Fruit fly (Drosophila melanogaster): ENCODE measurements around the gene Taf1.

The Taf1 gene

DNA sequence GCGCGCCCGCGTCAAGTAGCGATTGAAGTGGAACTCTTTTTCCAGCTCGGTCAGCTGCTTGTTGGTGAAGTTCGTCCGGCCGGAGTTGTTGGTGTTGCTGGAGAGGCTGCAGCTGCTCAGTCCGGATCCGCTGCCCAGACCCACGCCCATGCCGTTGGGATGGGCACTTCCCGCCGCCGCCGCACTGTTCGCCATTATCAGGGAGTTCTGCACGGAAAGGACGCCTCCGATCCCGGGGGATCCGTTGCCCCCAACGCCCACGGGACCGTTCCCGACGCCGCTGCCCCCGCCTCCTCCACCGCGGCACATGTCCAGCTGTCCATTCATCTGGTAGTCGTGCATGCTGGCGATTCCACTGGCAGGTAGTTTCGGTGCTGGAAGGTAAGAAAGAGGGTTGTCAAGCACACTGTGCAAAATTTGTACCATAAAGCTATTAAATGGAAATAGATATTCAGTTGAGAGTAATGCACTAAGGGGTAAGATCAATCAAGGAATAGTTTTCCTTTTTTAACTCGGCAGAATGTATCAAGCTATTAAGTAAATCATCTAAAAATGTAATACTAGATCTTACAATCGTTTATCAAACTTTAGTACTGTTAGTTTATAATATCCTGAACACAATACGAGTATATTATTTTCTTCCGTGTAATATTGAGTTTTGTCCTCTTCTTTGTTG, 16.1 kb downstream of the Taf1 start (continued):
- TF ChIP-seq CG4820 (GFP tag; optimal IDR thresholded peaks at IDR 0.05) (no peak), az2 (GFP tag; optimal IDR thresholded peaks at IDR 0.05) (no peak), CG2712 (tag; optimal IDR thresholded peaks at IDR 0.05) (peak; percentile 47), fd64A (GFP tag; optimal IDR thresholded peaks at IDR 0.05) (no peak), gro (GFP tag; optimal IDR thresholded peaks at IDR 0.05) (no peak), CG8924 (tag; optimal IDR thresholded peaks at IDR 0.05) (peak; percentile 13), grn (GFP tag; optimal IDR thresholded peaks at IDR 0.05) (no peak), schlank (tag; optimal IDR thresholded peaks at IDR 0.05) (no peak), cas (GFP tag; IDR thresholded peaks at IDR 0.05) (no peak), CG34376 (GFP tag; optimal IDR thresholded peaks at IDR 0.05) (no peak), repo (GFP tag; optimal IDR thresholded peaks at IDR 0.05) (no peak), Dbx (GFP tag; IDR thresholded peaks at IDR 0.05) (no peak), pho (GFP tag; optimal IDR thresholded peaks at IDR 0.05) (no peak), Kr (GFP tag; optimal IDR thresholded peaks at IDR 0.05) (no peak), CG15696 (tag; optimal IDR thresholded peaks at IDR 0.05) (peak; percentile 82), CrebB (tag; optimal IDR thresholded peaks at IDR 0.05) (no peak), Spps (tag; optimal IDR thresholded peaks at IDR 0.05) (no peak), CG17385 (GFP tag; optimal IDR thresholded peaks at IDR 0.05) (no peak), ken (GFP tag; IDR thresholded peaks at IDR 0.05) (no peak), Poxn (GFP tag; IDR thresholded peaks at IDR 0.05) (no peak), sd (tag; optimal IDR thresholded peaks at IDR 0.05) (no peak), Gsc (GFP tag; IDR thresholded peaks at IDR 0.05) (no peak), CG13624 (GFP tag; optimal IDR thresholded peaks at IDR 0.05) (no peak), Abd-B (GFP tag; optimal IDR thresholded peaks at IDR 0.05) (no peak), CG33213 (GFP tag; optimal IDR thresholded peaks at IDR 0.05) (no peak), sens-2 (GFP tag; IDR thresholded peaks at IDR 0.05) (no peak), CG9797 (GFP tag; optimal IDR thresholded peaks at IDR 0.05) (no peak), pb (GFP tag; optimal IDR thresholded peaks at IDR 0.05) (no peak), Hand (GFP tag; optimal IDR thresholded peaks at IDR 0.05) (no peak), MTF-1 (GFP tag; optimal IDR thresholded peaks at IDR 0.05; ENCODE audit: borderline replicate concordance) (no peak), Hr39 (optimal IDR thresholded peaks at IDR 0.05) (peak; percentile 65), CG6689 (GFP tag; IDR thresholded peaks at IDR 0.05) (no peak), wek (GFP tag; optimal IDR thresholded peaks at IDR 0.05) (no peak), H2.0 (GFP tag; IDR thresholded peaks at IDR 0.05) (no peak), CG14050 (GFP tag; IDR thresholded peaks at IDR 0.05) (no peak), sqz (GFP tag; optimal IDR thresholded peaks at IDR 0.05) (no peak), chm (GFP tag; IDR thresholded peaks at IDR 0.05) (no peak), CG8765 (GFP tag; IDR thresholded peaks at IDR 0.05) (no peak), Neu2 (GFP tag; optimal IDR thresholded peaks at IDR 0.05; ENCODE audit: borderline replicate concordance) (no peak), Lpt (GFP tag; optimal IDR thresholded peaks at IDR 0.05) (no peak), pnt (GFP tag; optimal IDR thresholded peaks at IDR 0.05) (no peak), dan (GFP tag; IDR thresholded peaks at IDR 0.05) (no peak), D19B (GFP tag; optimal IDR thresholded peaks at IDR 0.05) (no peak), gcm2 (GFP tag; optimal IDR thresholded peaks at IDR 0.05) (no peak), Hr51 (GFP tag; optimal IDR thresholded peaks at IDR 0.05) (no peak), Optix (GFP tag; IDR thresholded peaks at IDR 0.05) (no peak), Adf1 (GFP tag; IDR thresholded peaks at IDR 0.05) (no peak), CG2120 (GFP tag; optimal IDR thresholded peaks at IDR 0.05) (no peak), CG11723 (GFP tag; optimal IDR thresholded peaks at IDR 0.05) (no peak), zf30C (GFP tag; optimal IDR thresholded peaks at IDR 0.05) (peak; percentile 91), ind (GFP tag; optimal IDR thresholded peaks at IDR 0.05) (no peak), Lhr (GFP tag; optimal IDR thresholded peaks at IDR 0.05) (no peak)

All from whole organism, embryonic.